Worm (Caenorhabditis elegans) whole organism, young adult: ENCODE data around the gene Y62H9A.11.

ENCODE experiments used
- ama-1 ChIP-seq, 3 experiments: fragments of 150-350 bp in 1 of 3; sonication (generic microtip) in 2 of 3; optimal IDR thresholded peaks; 2 replicates each; lab custom pipeline; 2014 to 2018; ENCODE audit warnings: missing biosample characterization in 2 of 3, missing genetic modification characterization in 2 of 3, missing genetic modification reagents in 2 of 3
- attf-5 ChIP-seq: fragments of 200-800 bp; sonication (Bioruptor generic); optimal IDR thresholded peaks from 2 replicates; lab custom pipeline; 2018; ENCODE audit warnings: mild to moderate bottlenecking, missing genetic modification characterization, missing compliant biosample characterization
- ets-4 ChIP-seq: fragments of 200-800 bp; sonication (Bioruptor generic); optimal IDR thresholded peaks from 2 replicates; lab custom pipeline; 2018; ENCODE audit warnings: mild to moderate bottlenecking, missing genetic modification characterization, missing compliant biosample characterization
- hrde-1 ChIP-seq: sonication (generic microtip); optimal IDR thresholded peaks from 2 replicates; lab custom pipeline; 2016; ENCODE audit warnings: missing genetic modification characterization, mild to moderate bottlenecking, missing compliant biosample characterization, moderate library complexity, missing genotype, missing genetic modification reagents, borderline replicate concordance
- lin-26 ChIP-seq: fragments of 200-800 bp; sonication (Bioruptor generic); IDR thresholded peaks from 2 replicates; pipeline ENCODE4 v1.3.6; 2022; ENCODE audit warnings: missing genetic modification reagents, missing genetic modification characterization, missing compliant biosample characterization
- nhr-27 ChIP-seq: fragments of 200-800 bp; sonication (Bioruptor generic); optimal IDR thresholded peaks from 2 replicates; lab custom pipeline; 2018; ENCODE audit warnings: mild to moderate bottlenecking, missing genetic modification characterization, moderate library complexity, missing compliant biosample characterization
- unc-62 ChIP-seq: fragments of 150-350 bp; optimal IDR thresholded peaks from 2 replicates; lab custom pipeline; 2014; ENCODE audit warnings: missing biosample characterization, missing genetic modification reagents, missing genetic modification characterization
- xnd-1 ChIP-seq: sonication (generic microtip); optimal IDR thresholded peaks from 2 replicates; lab custom pipeline; 2016; ENCODE audit warnings: missing genotype, missing genetic modification reagents, missing genetic modification characterization, missing compliant biosample characterization

ce11 chrX:11948184-11948894 lies 41.2 kb upstream of the Y62H9A.11 start, which contains the start of gene lsd-1:
- TF ChIP-seq ets-4 (GFP tag; lab: Kevin White, UChicago) (no peak), nhr-27 (no peak), unc-62 (GFP tag; lab: Kevin White, UChicago) (no peak), lin-26 (no peak), xnd-1 (no peak), attf-5 (GFP tag; lab: Kevin White, UChicago) (peak; percentile 20), hrde-1 (tag; lab: Kevin White, UChicago) (no peak), ama-1 (optimal IDR thresholded peaks at IDR 0.05; lab: Kevin White, UChicago) (no peak), ama-1 (GFP tag; optimal IDR thresholded peaks at IDR 0.05; lab: Kevin White, UChicago) (no peak)
